Worm (Caenorhabditis elegans): ENCODE results near the gene unc-69.

- TF ChIP-seq tbp1 (GFP tag; optimal IDR thresholded peaks at IDR 0.05) (no peak), hlh-26 (GFP tag; conservative IDR thresholded peaks at IDR 0.05) (no peak), B0035.1 (tag; optimal IDR thresholded peaks at IDR 0.05) (no peak), aptf-2 (GFP tag; conservative IDR thresholded peaks at IDR 0.05) (no peak), madf-10 (tag; optimal IDR thresholded peaks at IDR 0.05) (no peak), dpl-1 (GFP tag; optimal IDR thresholded peaks at IDR 0.05) (no peak), lsl-1 (GFP tag; optimal IDR thresholded peaks at IDR 0.05) (no peak), sptf-2 (GFP tag; optimal IDR thresholded peaks at IDR 0.05) (no peak)
These were observed 45.9 kb downstream of the unc-69 start, which contains the start of gene tbc-8 for ce11 chrIII:10364656-10365055.

Data from whole organism, young adult.